Fruit fly (Drosophila melanogaster): ENCODE data around the gene Dyrk2.

- TF ChIP-seq GATAd (GFP tag; optimal IDR thresholded peaks at IDR 0.05) (no peak), OdsH (GFP tag; optimal IDR thresholded peaks at IDR 0.05) (no peak), Dfd (GFP tag; optimal IDR thresholded peaks at IDR 0.05) (no peak), N (GFP tag; optimal IDR thresholded peaks at IDR 0.05) (no peak), sv (GFP tag; optimal IDR thresholded peaks at IDR 0.05) (no peak), psq (GFP tag; optimal IDR thresholded peaks at IDR 0.05) (no peak)
Measured at dm6 chr2L:14160887-14161286, 73.0 kb downstream of the Dyrk2 start.
